Worm (Caenorhabditis elegans): ENCODE results near the gene Y52E8A.6.
A peak's percentile ranks its signal among the peaks of the same experiment; 100 is the strongest.

The Y52E8A.6 gene

ce11 chrII:4297259-4297658 lies 22.5 kb downstream of the Y52E8A.6 start:
- no peak for TF ChIP-seq lim-6 (tag; optimal IDR thresholded peaks at IDR 0.05)
- no peak for TF ChIP-seq C08G9.2 (tag; optimal IDR thresholded peaks at IDR 0.05)
- TF ChIP-seq unc-42 (tag; optimal IDR thresholded peaks at IDR 0.05), result no peak

DNA sequence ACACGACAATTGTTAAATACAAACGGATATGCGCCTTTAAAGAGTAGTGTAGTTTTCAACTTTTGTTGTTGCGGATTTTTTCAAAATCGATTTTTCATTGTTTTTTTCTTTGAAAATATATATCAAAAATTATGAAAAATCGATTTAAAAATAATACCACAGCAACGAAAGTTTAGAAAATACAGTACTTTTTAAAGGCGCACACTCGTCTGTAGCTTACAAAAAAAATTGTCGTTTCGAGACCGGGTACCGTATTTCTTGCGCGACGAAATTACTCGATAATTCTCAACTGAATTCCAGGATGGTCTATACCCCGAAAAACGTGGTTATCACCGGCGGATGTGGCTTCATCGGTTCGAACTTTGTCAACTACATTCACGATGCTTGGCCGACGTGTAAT lies 25.0 kb downstream of the Y52E8A.6 start, which contains the start of gene rml-4:
Gene rml-4 (plus strand): TSS at position 301 of the 400 bp plus-strand sequence.
- no peak for TF ChIP-seq pax-1 (tag; optimal IDR thresholded peaks at IDR 0.05)
- no peak for TF ChIP-seq odd-2 (tag; optimal IDR thresholded peaks at IDR 0.05)
- TF ChIP-seq hlh-15 (tag; optimal IDR thresholded peaks at IDR 0.05), result no peak
- no peak for TF ChIP-seq ceh-19 (GFP tag; optimal IDR thresholded peaks at IDR 0.05)
- TF ChIP-seq C08G9.2 (tag; optimal IDR thresholded peaks at IDR 0.05), result no peak
- TF ChIP-seq ceh-14 (tag; optimal IDR thresholded peaks at IDR 0.05), result no peak
- no peak for TF ChIP-seq unc-42 (tag; optimal IDR thresholded peaks at IDR 0.05)

DNA sequence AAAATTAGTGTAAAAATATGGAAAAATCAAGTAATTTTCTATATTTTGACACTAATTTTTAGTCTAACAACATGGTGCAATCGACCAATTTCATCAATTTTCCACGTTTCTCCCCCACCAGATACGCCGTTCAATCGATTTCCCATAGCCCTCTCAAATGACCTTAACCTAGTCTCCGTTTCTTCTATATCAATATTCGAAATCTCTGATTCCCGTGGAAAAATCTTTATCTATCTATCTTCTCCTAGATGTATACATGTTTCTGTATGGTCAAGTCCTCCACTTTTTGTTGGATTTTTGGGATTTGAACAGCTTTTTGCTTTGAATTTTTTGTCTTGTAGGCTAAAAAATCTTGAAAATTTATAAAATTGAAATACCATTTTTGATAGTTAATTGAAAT lies 25.6 kb downstream of the Y52E8A.6 start:
- TF ChIP-seq ztf-16 (tag; optimal IDR thresholded peaks at IDR 0.05) (no peak), K09A11.1 (tag; optimal IDR thresholded peaks at IDR 0.05; ENCODE audit: insufficient read depth) (no peak)

DNA sequence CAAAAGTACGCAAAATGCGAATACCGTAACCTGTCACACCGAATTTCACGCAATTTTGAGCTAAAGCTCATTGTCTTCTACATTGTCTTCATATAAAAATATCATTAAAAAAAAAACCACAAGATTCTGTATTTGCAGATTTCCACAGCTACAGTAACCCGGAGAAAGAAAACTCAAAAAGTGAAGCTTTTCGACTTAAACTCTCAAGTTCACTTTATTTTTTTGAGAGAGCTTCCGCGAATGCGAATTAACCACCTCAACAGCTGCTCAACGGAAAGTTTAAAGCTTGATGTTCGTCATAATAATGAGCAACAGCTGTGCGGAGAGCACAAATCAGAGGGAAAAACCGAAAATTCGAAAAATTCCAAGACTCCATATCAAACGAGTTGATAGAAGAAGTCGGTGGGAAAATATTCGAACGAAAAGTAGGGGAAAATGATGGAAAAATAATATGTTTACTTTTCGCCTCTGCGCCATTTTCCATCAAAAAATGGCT lies 26.7 kb downstream of the Y52E8A.6 start:
- TF ChIP-seq hlh-30 (tag; optimal IDR thresholded peaks at IDR 0.05; ENCODE audit: insufficient read depth), result no peak
- no peak for TF ChIP-seq sox-4 (tag; optimal IDR thresholded peaks at IDR 0.05)
- TF ChIP-seq pax-1 (tag; optimal IDR thresholded peaks at IDR 0.05), result no peak
- no peak for TF ChIP-seq pag-3 (tag; optimal IDR thresholded peaks at IDR 0.05; ENCODE audit: borderline replicate concordance)
- no peak for TF ChIP-seq T23F11.4 (GFP tag; optimal IDR thresholded peaks at IDR 0.05)
- TF ChIP-seq C08G9.2 (tag; optimal IDR thresholded peaks at IDR 0.05), result no peak

- TF ChIP-seq unc-86 (tag; optimal IDR thresholded peaks at IDR 0.05), result no peak
- no peak for TF ChIP-seq K09A11.1 (tag; optimal IDR thresholded peaks at IDR 0.05; ENCODE audit: insufficient read depth)
- TF ChIP-seq hlh-13 (GFP tag; optimal IDR thresholded peaks at IDR 0.05), result no peak
- TF ChIP-seq hlh-6 (tag; optimal IDR thresholded peaks at IDR 0.05), result no peak
- peak; percentile 79 for TF ChIP-seq unc-42 (tag; optimal IDR thresholded peaks at IDR 0.05)
- TF ChIP-seq ceh-14 (tag; optimal IDR thresholded peaks at IDR 0.05), result no peak
- no peak for TF ChIP-seq che-1 (tag; optimal IDR thresholded peaks at IDR 0.05)
- TF ChIP-seq unc-55 (GFP tag; optimal IDR thresholded peaks at IDR 0.05), result no peak
These were observed 28.0 kb downstream of the Y52E8A.6 start for ce11 chrII:4291799-4292198.

DNA sequence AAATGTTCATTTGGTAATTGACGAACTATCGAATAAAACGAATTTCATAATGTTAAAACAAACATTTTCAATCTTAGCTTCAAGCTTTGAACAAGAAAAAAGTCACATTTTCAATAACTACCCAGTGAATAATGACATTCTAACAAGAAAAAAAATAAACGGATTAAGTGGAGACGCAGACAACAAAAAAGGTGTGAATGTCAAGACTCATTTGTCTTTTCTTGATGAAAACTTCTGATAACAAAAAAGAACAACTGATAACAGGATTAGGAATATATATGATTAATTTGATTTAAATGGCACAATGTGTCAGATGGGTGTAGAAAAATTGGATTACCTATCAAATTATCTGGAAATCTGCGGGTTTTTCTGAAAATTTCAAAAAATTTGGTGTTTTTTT lies 31.2 kb downstream of the Y52E8A.6 start:
- TF ChIP-seq ceh-31 (tag; optimal IDR thresholded peaks at IDR 0.05) (no peak), elt-2 (tag; optimal IDR thresholded peaks at IDR 0.05) (peak; percentile 50)

ce11 chrII:4288111-4288510 lies 31.7 kb downstream of the Y52E8A.6 start, which contains the start of gene C01F1.6:
Gene C01F1.6 (minus strand): TSS chrII:4288211.
- TF ChIP-seq hlh-30 (tag; optimal IDR thresholded peaks at IDR 0.05; ENCODE audit: insufficient read depth) (no peak), K09A11.1 (tag; optimal IDR thresholded peaks at IDR 0.05; ENCODE audit: insufficient read depth) (no peak), sox-4 (tag; optimal IDR thresholded peaks at IDR 0.05) (no peak), pha-2 (tag; optimal IDR thresholded peaks at IDR 0.05) (no peak)

DNA sequence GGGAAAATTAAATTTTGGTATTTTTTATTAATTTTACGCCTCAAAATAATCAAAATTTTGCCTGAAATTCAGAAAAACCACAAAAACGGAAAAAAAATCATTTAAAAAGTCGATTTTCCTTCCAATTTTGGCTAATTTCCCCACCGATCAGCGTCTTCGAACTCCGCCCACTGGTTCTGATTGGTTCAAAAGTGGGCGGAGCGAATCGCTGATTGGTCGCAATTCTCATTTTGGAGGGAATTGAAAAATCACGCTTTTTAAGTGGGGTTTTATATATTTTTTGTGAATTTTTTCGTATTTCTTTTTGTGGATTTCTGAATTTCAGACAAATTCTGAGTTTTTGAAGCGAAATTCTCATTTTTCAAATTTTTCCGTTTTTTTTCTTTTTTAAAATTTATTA lies 32.8 kb downstream of the Y52E8A.6 start:
- TF ChIP-seq ztf-16 (tag; optimal IDR thresholded peaks at IDR 0.05), result no peak
- no peak for TF ChIP-seq zip-5 (tag; optimal IDR thresholded peaks at IDR 0.05)
- TF ChIP-seq ceh-9 (tag; optimal IDR thresholded peaks at IDR 0.05), result no peak
- peak; percentile 83 for TF ChIP-seq nfya-1 (tag; optimal IDR thresholded peaks at IDR 0.05)
- TF ChIP-seq ceh-30 (tag; optimal IDR thresholded peaks at IDR 0.05), result no peak
- no peak for TF ChIP-seq ceh-31 (tag; optimal IDR thresholded peaks at IDR 0.05)
- TF ChIP-seq hlh-30 (tag; optimal IDR thresholded peaks at IDR 0.05; ENCODE audit: insufficient read depth), result no peak
- TF ChIP-seq ceh-19 (GFP tag; optimal IDR thresholded peaks at IDR 0.05), result no peak
